Fruit fly (Drosophila melanogaster) whole organism, embryonic: Measurements from ENCODE around the gene CG12321.

Experiments
- Bdp1 ChIP-seq: fragments of 200-800 bp; sonication (Bioruptor generic); optimal IDR thresholded peaks from 3 replicates; lab custom pipeline; 2016; ENCODE audit warnings: missing biosample characterization, missing genetic modification characterization
- CG10209 ChIP-seq: fragments of 200-800 bp; sonication (Bioruptor generic); optimal IDR thresholded peaks from 3 replicates; lab custom pipeline; 2017; ENCODE audit warnings: missing biosample characterization, mild to moderate bottlenecking, missing genetic modification characterization, missing genetic modification reagents
- CG10654 ChIP-seq: fragments of 200-800 bp; sonication (Bioruptor generic); optimal IDR thresholded peaks from 2 replicates; lab custom pipeline; 2016; ENCODE audit warnings: missing biosample characterization, missing genetic modification characterization
- CG11695 ChIP-seq: fragments of 200-800 bp; sonication (Bioruptor generic); IDR thresholded peaks from 3 replicates; pipeline ENCODE4 v1.3.6; 2022; ENCODE audit warnings: missing biosample characterization, missing genetic modification characterization
- CG14441 ChIP-seq: fragments of 200-800 bp; sonication (Bioruptor generic); IDR thresholded peaks from 2 replicates; pipeline ENCODE4 v1.3.6; 2022; ENCODE audit warnings: missing biosample characterization, missing genetic modification characterization
- CG14710 ChIP-seq: fragments of 200-800 bp; sonication (Bioruptor generic); optimal IDR thresholded peaks from 3 replicates; lab custom pipeline; 2019; ENCODE audit warnings: missing biosample characterization, mild to moderate bottlenecking, missing genetic modification characterization, moderate library complexity
- CG18599 ChIP-seq: fragments of 200-800 bp; sonication (Bioruptor generic); optimal IDR thresholded peaks from 3 replicates; lab custom pipeline; 2017; ENCODE audit warnings: missing biosample characterization, missing genetic modification characterization, mild to moderate bottlenecking, moderate library complexity, missing genetic modification reagents
- CG18764 ChIP-seq: fragments of 200-800 bp; sonication (Bioruptor generic); optimal IDR thresholded peaks from 3 replicates; lab custom pipeline; 2016; ENCODE audit warnings: missing biosample characterization, missing genetic modification characterization
- CG31388 ChIP-seq: fragments of 200-800 bp; sonication (Bioruptor generic); optimal IDR thresholded peaks from 2 replicates; lab custom pipeline; 2016; ENCODE audit warnings: missing biosample characterization, missing genetic modification characterization
- CG33213 ChIP-seq: fragments of 200-800 bp; sonication (Bioruptor generic); optimal IDR thresholded peaks from 3 replicates; lab custom pipeline; 2016; ENCODE audit warnings: missing biosample characterization, missing genetic modification characterization
- CG42726 ChIP-seq: fragments of 200-800 bp; sonication (Bioruptor generic); IDR thresholded peaks from 2 replicates; pipeline ENCODE4 v1.3.6; 2022; ENCODE audit warnings: missing biosample characterization, missing genetic modification characterization; ENCODE audit not compliant: partially characterized antibody
- CG5180 ChIP-seq: fragments of 200-800 bp; sonication (Bioruptor generic); optimal IDR thresholded peaks from 3 replicates; lab custom pipeline; 2017; ENCODE audit warnings: missing biosample characterization, missing genetic modification characterization, mild to moderate bottlenecking, moderate library complexity, missing genetic modification reagents
- CG6175 ChIP-seq: fragments of 200-800 bp; sonication (Bioruptor generic); IDR thresholded peaks from 3 replicates; pipeline ENCODE4 v1.3.6; 2022; ENCODE audit warnings: missing biosample characterization, missing genetic modification characterization
- CG7372 ChIP-seq: fragments of 200-800 bp; sonication (Bioruptor generic); IDR thresholded peaks from 2 replicates; pipeline ENCODE4 v1.3.6; 2022; ENCODE audit warnings: missing biosample characterization, missing genetic modification characterization
- CG7963 ChIP-seq: fragments of 200-800 bp; sonication (Bioruptor generic); IDR thresholded peaks from 3 replicates; pipeline ENCODE4 v1.3.6; 2022; ENCODE audit warnings: missing biosample characterization, missing genetic modification characterization; ENCODE audit not compliant: partially characterized antibody
- CG7987 ChIP-seq: fragments of 200-800 bp; sonication (Bioruptor generic); optimal IDR thresholded peaks from 2 replicates; lab custom pipeline; 2018; ENCODE audit warnings: missing biosample characterization, mild to moderate bottlenecking, missing genetic modification characterization, moderate library complexity
- CG9817 ChIP-seq: fragments of 200-800 bp; sonication (Bioruptor generic); optimal IDR thresholded peaks from 2 replicates; lab custom pipeline; 2018; ENCODE audit warnings: missing biosample characterization, mild to moderate bottlenecking, missing genetic modification characterization, moderate library complexity
- Dip3 ChIP-seq: fragments of 200-800 bp; sonication (Bioruptor generic); optimal IDR thresholded peaks from 3 replicates; lab custom pipeline; 2016; ENCODE audit warnings: missing biosample characterization, missing genetic modification characterization
- Drgx ChIP-seq: fragments of 200-800 bp; sonication (Bioruptor generic); IDR thresholded peaks from 2 replicates; pipeline ENCODE4 v1.3.6; 2022; ENCODE audit warnings: missing biosample characterization, missing genetic modification characterization
- Hmr ChIP-seq: fragments of 200-800 bp; sonication (Bioruptor generic); optimal IDR thresholded peaks from 3 replicates; lab custom pipeline; 2017; ENCODE audit warnings: mild to moderate bottlenecking, missing biosample characterization, missing genetic modification reagents, missing genetic modification characterization
- Lim3 ChIP-seq: fragments of 200-800 bp; sonication (Bioruptor generic); IDR thresholded peaks from 2 replicates; pipeline ENCODE4 v1.3.6; 2022; ENCODE audit warnings: missing biosample characterization, missing genetic modification characterization
- Lpt ChIP-seq: fragments of >200 bp; optimal IDR thresholded peaks from 2 replicates; lab custom pipeline; 2018; ENCODE audit warnings: missing biosample characterization, missing genetic modification characterization
- MESR4 ChIP-seq: fragments of 200-800 bp; sonication (Bioruptor generic); optimal IDR thresholded peaks from 2 replicates; lab custom pipeline; 2018; ENCODE audit warnings: missing biosample characterization, mild to moderate bottlenecking, missing genetic modification characterization, moderate library complexity
- Scr ChIP-seq: fragments of 200-800 bp; sonication (Bioruptor generic); IDR thresholded peaks from 2 replicates; pipeline ENCODE4 v1.3.6; 2022; ENCODE audit warnings: missing biosample characterization, missing genetic modification characterization; ENCODE audit not compliant: partially characterized antibody
- TFAM ChIP-seq: fragments of 200-800 bp; sonication (Bioruptor generic); optimal IDR thresholded peaks from 2 replicates; lab custom pipeline; 2017; ENCODE audit warnings: missing biosample characterization, missing genetic modification characterization, inconsistent platforms
- ase ChIP-seq: fragments of 200-800 bp; sonication (Bioruptor generic); IDR thresholded peaks from 3 replicates; pipeline ENCODE4 v1.3.6; 2022; ENCODE audit warnings: missing biosample characterization, missing genetic modification characterization
- az2 ChIP-seq: fragments of 200-800 bp; sonication (Bioruptor generic); optimal IDR thresholded peaks from 3 replicates; lab custom pipeline; 2016; ENCODE audit warnings: missing biosample characterization, missing genetic modification characterization
- bowl ChIP-seq: fragments of 200-800 bp; sonication (Bioruptor generic); IDR thresholded peaks from 2 replicates; pipeline ENCODE4 v1.3.6; 2022; ENCODE audit warnings: missing biosample characterization, missing genetic modification characterization
- bsh ChIP-seq, 2 experiments: fragments of 200-800 bp; sonication (Bioruptor generic); optimal IDR thresholded peaks; 2 replicates each; lab custom pipeline; 2017 to 2018; ENCODE audit warnings: mild to moderate bottlenecking in 2 of 2, missing biosample characterization in 2 of 2, missing genetic modification characterization in 2 of 2, moderate library complexity in 1 of 2
- chm ChIP-seq: fragments of 200-800 bp; sonication (Bioruptor generic); IDR thresholded peaks from 2 replicates; pipeline ENCODE4 v1.3.6; 2022; ENCODE audit warnings: missing biosample characterization, missing genetic modification characterization
- crol ChIP-seq: fragments of 200-800 bp; sonication (Bioruptor generic); IDR thresholded peaks from 2 replicates; pipeline ENCODE4 v1.3.6; 2022; ENCODE audit warnings: missing biosample characterization, missing genetic modification characterization
- eyg ChIP-seq: fragments of 200-800 bp; sonication (Bioruptor generic); optimal IDR thresholded peaks from 3 replicates; lab custom pipeline; 2016; ENCODE audit warnings: missing biosample characterization, missing genetic modification characterization
- fd96Cb ChIP-seq: fragments of 200-800 bp; sonication (Bioruptor generic); optimal IDR thresholded peaks from 2 replicates; lab custom pipeline; 2018; ENCODE audit warnings: missing biosample characterization, mild to moderate bottlenecking, missing genetic modification characterization, moderate library complexity
- gce ChIP-seq: fragments of 200-800 bp; sonication (Bioruptor generic); IDR thresholded peaks from 3 replicates; pipeline ENCODE4 v1.3.6; 2022; ENCODE audit warnings: missing biosample characterization, missing genetic modification characterization
- gcm2 ChIP-seq: fragments of 200-800 bp; sonication (Bioruptor generic); optimal IDR thresholded peaks from 2 replicates; lab custom pipeline; 2016; ENCODE audit warnings: missing biosample characterization, missing genetic modification characterization
- gt ChIP-seq: fragments of 200-800 bp; sonication (Bioruptor generic); IDR thresholded peaks from 2 replicates; pipeline ENCODE4 v1.3.6; 2022; ENCODE audit warnings: missing biosample characterization, missing genetic modification characterization
- ham ChIP-seq: fragments of 200-800 bp; sonication (Bioruptor generic); IDR thresholded peaks from 2 replicates; pipeline ENCODE4 v1.3.6; 2022; ENCODE audit warnings: missing biosample characterization, missing genetic modification characterization
- pan ChIP-seq, 4 experiments: fragments of >200 bp in 3 of 4; fragments of 200-800 bp in 1 of 4; sonication (Bioruptor generic) in 1 of 4; optimal IDR thresholded peaks in 3 of 4; IDR thresholded peaks in 1 of 4; 2 replicates each; pipeline versions ENCODE4 v1.3.6 to Lab custom; 2017 to 2022; ENCODE audit warnings: missing biosample characterization in 2 of 4, missing genetic modification characterization in 2 of 4, mixed read lengths in 1 of 4
- pita ChIP-seq: fragments of 200-800 bp; sonication (Bioruptor generic); optimal IDR thresholded peaks from 2 replicates; lab custom pipeline; 2017; ENCODE audit warnings: missing biosample characterization, mild to moderate bottlenecking, missing genetic modification characterization
- pum ChIP-seq: fragments of 200-800 bp; sonication (Bioruptor generic); optimal IDR thresholded peaks from 2 replicates; lab custom pipeline; 2016; ENCODE audit warnings: missing biosample characterization, missing genetic modification characterization
- salm ChIP-seq: fragments of 200-800 bp; sonication (Bioruptor generic); optimal IDR thresholded peaks from 2 replicates; lab custom pipeline; 2018; ENCODE audit warnings: missing biosample characterization, mild to moderate bottlenecking, missing genetic modification characterization
- sd ChIP-seq: fragments of 200-800 bp; sonication (Bioruptor generic); optimal IDR thresholded peaks from 3 replicates; lab custom pipeline; 2018; ENCODE audit warnings: missing biosample characterization, mild to moderate bottlenecking, missing genetic modification characterization, moderate library complexity
- shn ChIP-seq: fragments of 200-800 bp; sonication (Bioruptor generic); optimal IDR thresholded peaks from 3 replicates; lab custom pipeline; 2016; ENCODE audit warnings: missing biosample characterization, missing genetic modification characterization
- sqz ChIP-seq: fragments of 200-800 bp; sonication (Bioruptor generic); optimal IDR thresholded peaks from 3 replicates; lab custom pipeline; 2018; ENCODE audit warnings: missing biosample characterization, mild to moderate bottlenecking, missing genetic modification characterization
- stwl ChIP-seq: fragments of 200-800 bp; sonication (Bioruptor generic); optimal IDR thresholded peaks from 3 replicates; lab custom pipeline; 2018; ENCODE audit warnings: missing biosample characterization, mild to moderate bottlenecking, missing genetic modification characterization, moderate library complexity

The CG12321 gene

dm6 chr3R:18223434-18223833, 34.9 kb upstream of the CG12321 start, which contains the start of the genes mTerf5 and Non3 (continued):
- TF ChIP-seq pan (optimal IDR thresholded peaks at IDR 0.05; lab: Kevin White, UChicago) (no peak), pan (GFP tag; optimal IDR thresholded peaks at IDR 0.05 in 1 of 2, IDR thresholded peaks at IDR 0.05 in 1 of 2) (peak in 1 of 2 experiments; percentile 60), gt (no peak), Lpt (no peak), pum (GFP tag; lab: Kevin White, UChicago) (peak; percentile 10), TFAM (GFP tag; lab: Kevin White, UChicago) (no peak), CG14441 (GFP tag; lab: Robert Waterston, UW) (peak; percentile 50; the same call in 1 of the 2 replicates), Drgx (GFP tag; lab: Robert Waterston, UW) (0 out of 2 replicates have a peak, but pooled peaks have one; percentile 24), bsh (GFP tag; optimal IDR thresholded peaks at IDR 0.05; lab: Kevin White, UChicago) (peak in 1 of 2 experiments; percentile 69), gce (GFP tag; lab: Robert Waterston, UW) (no peak), chm (GFP tag; lab: Robert Waterston, UW) (no peak), salm (tag; lab: Kevin White, UChicago) (no peak), CG7987 (peak; percentile 9), shn (GFP tag; lab: Kevin White, UChicago) (peak; percentile 18), Bdp1 (GFP tag; lab: Kevin White, UChicago) (peak; percentile 12), pita (no peak), CG42726 (0 out of 2 replicates have a peak, but pooled peaks have one; percentile 43), CG7963 (peak; percentile 76; the same call in 2 of the 3 replicates), CG6175 (GFP tag; lab: Robert Waterston, UW) (no peak), Scr (GFP tag; lab: Robert Waterston, UW) (peak; percentile 94), Lim3 (no peak), ase (GFP tag; lab: Robert Waterston, UW) (0 out of 3 replicates have a peak, but pooled peaks have one; percentile 30), az2 (peak; percentile 49), gcm2 (no peak), eyg (GFP tag; lab: Kevin White, UChicago) (no peak), CG31388 (peak; percentile 10), Hmr (GFP tag; lab: Kevin White, UChicago) (peak; percentile 60), Dip3 (GFP tag; lab: Kevin White, UChicago) (peak; percentile 8), sd (tag; lab: Kevin White, UChicago) (peak; percentile 42), crol (GFP tag; lab: Robert Waterston, UW) (no peak), CG18764 (GFP tag; lab: Kevin White, UChicago) (peak; percentile 47), bowl (GFP tag; lab: Robert Waterston, UW) (no peak), CG11695 (GFP tag; lab: Robert Waterston, UW) (no peak; the same call in 2 of the 3 replicates), CG10209 (peak; percentile 44), sqz (GFP tag; lab: Kevin White, UChicago) (no peak), CG18599 (peak; percentile 63), CG33213 (no peak), fd96Cb (tag; lab: Kevin White, UChicago) (peak; percentile 40), CG14710 (peak; percentile 78), CG5180 (GFP tag; lab: Kevin White, UChicago) (no peak), CG7372 (GFP tag; lab: Robert Waterston, UW) (no peak), stwl (tag; lab: Kevin White, UChicago) (peak; percentile 67), CG9817 (peak; percentile 68), CG10654 (GFP tag; lab: Kevin White, UChicago) (peak; percentile 56), ham (no peak), MESR4 (GFP tag; lab: Kevin White, UChicago) (peak; percentile 36)
